Worm (Caenorhabditis elegans) whole organism, midembryonic: ENCODE measurements around the gene plp-1.

Source experiments
- cog-1 ChIP-seq: sonication (generic microtip); optimal IDR thresholded peaks from 2 replicates; lab custom pipeline; 2016; ENCODE audit warnings: missing genetic modification characterization, missing compliant biosample characterization
- flt-1 ChIP-seq: fragments of 200-800 bp; sonication (Bioruptor generic); IDR thresholded peaks from 2 replicates; pipeline ENCODE4 v1.3.6; 2022; ENCODE audit warnings: missing genetic modification characterization, missing compliant biosample characterization
- klf-2 ChIP-seq: fragments of 200-800 bp; sonication (Bioruptor generic); conservative IDR thresholded peaks from 2 replicates; pipeline ENCODE4 v1.3.6; 2022; ENCODE audit warnings: missing genetic modification reagents, missing genetic modification characterization, missing compliant biosample characterization
- med-1 ChIP-seq: sonication (generic microtip); optimal IDR thresholded peaks from 2 replicates; lab custom pipeline; 2017; ENCODE audit warnings: missing genetic modification characterization, mild to moderate bottlenecking, missing compliant biosample characterization, antibody characterized with exemption, missing genetic modification reagents; ENCODE audit not compliant: insufficient read depth
- ref-1 ChIP-seq: fragments of 200-800 bp; sonication (Bioruptor generic); conservative IDR thresholded peaks from 2 replicates; pipeline ENCODE4 v1.3.6; 2022; ENCODE audit warnings: missing genetic modification reagents, missing genetic modification characterization, missing compliant biosample characterization
- tab-1 ChIP-seq: fragments of 200-800 bp; sonication (Bioruptor generic); IDR thresholded peaks from 2 replicates; pipeline ENCODE4 v1.3.6; 2022; ENCODE audit warnings: missing genetic modification characterization, missing compliant biosample characterization
- ztf-23 ChIP-seq: fragments of 200-800 bp; sonication (Bioruptor generic); IDR thresholded peaks from 2 replicates; pipeline ENCODE4 v1.3.6; 2022; ENCODE audit warnings: missing genetic modification reagents, missing genetic modification characterization, missing compliant biosample characterization
- ztf-29 ChIP-seq: fragments of 200-800 bp; sonication (Bioruptor generic); IDR thresholded peaks from 2 replicates; pipeline ENCODE4 v1.3.6; 2022; ENCODE audit warnings: missing genetic modification reagents, missing genetic modification characterization, missing compliant biosample characterization

DNA sequence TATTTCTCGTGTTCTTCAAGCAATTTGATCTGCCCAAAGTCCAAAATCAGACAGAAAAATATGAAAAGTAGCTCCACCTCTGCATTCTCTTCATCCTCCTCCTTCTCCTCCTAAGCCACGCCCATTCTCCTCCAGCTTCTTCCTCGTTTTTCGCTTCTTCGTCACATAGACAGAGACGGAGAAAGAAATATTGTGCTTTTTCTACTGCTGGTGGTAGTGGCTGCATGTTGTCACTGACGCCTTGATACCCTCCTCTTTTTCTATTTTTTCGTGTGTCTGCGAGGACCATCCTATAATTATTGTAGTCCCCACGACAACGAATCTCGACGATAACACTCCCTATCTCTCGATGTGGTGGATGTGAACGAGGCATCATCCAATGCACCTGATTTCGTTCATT lies 25.4 kb downstream of the plp-1 start, which contains the start of gene C08G9.1:
- TF ChIP-seq flt-1 (GFP tag; lab: Robert Waterston, UW) (no peak), ref-1 (GFP tag; lab: Robert Waterston, UW) (no peak), klf-2 (GFP tag; lab: Robert Waterston, UW) (no peak), tab-1 (GFP tag; lab: Robert Waterston, UW) (no peak), ztf-23 (GFP tag; lab: Robert Waterston, UW) (no peak), ztf-29 (GFP tag; lab: Robert Waterston, UW) (no peak), cog-1 (tag; lab: Kevin White, UChicago) (no peak), med-1 (GFP tag; lab: Kevin White, UChicago) (no peak)
